Worm (Caenorhabditis elegans): ENCODE results near the gene F35H12.6.

F35H12.6 gene

ce11 chrX:902512-902911 lies 10.6 kb upstream of the F35H12.6 start, which contains the start of gene ZC13.10:
Gene ZC13.10, minus strand, starts transcription at chrX:902612.
- TF ChIP-seq pros-1 (tag; optimal IDR thresholded peaks at IDR 0.05) = no peak
- no peak for TF ChIP-seq ceh-2 (tag; optimal IDR thresholded peaks at IDR 0.05)
- no peak for TF ChIP-seq K09A11.1 (tag; optimal IDR thresholded peaks at IDR 0.05; ENCODE audit: insufficient read depth)
- TF ChIP-seq hlh-6 (tag; optimal IDR thresholded peaks at IDR 0.05) = no peak
- no peak for TF ChIP-seq sox-4 (tag; optimal IDR thresholded peaks at IDR 0.05)

ce11 chrX:910337-910736 lies 2.8 kb upstream of the F35H12.6 start:
- no peak for TF ChIP-seq madf-2 (tag; optimal IDR thresholded peaks at IDR 0.05)
- TF ChIP-seq unc-42 (tag; optimal IDR thresholded peaks at IDR 0.05) = peak; percentile 37

- TF ChIP-seq dve-1 (tag; optimal IDR thresholded peaks at IDR 0.05) = no peak
- TF ChIP-seq pha-2 (tag; optimal IDR thresholded peaks at IDR 0.05) = no peak
- no peak for TF ChIP-seq che-1 (tag; optimal IDR thresholded peaks at IDR 0.05)
- TF ChIP-seq sox-2 (GFP tag; IDR thresholded peaks at IDR 0.05) = no peak
- no peak for TF ChIP-seq fkh-6 (tag; optimal IDR thresholded peaks at IDR 0.05)
- no peak for TF ChIP-seq ceh-22 (tag; optimal IDR thresholded peaks at IDR 0.05)
- TF ChIP-seq ceh-24 (tag; optimal IDR thresholded peaks at IDR 0.05) = no peak
- no peak for TF ChIP-seq unc-42 (tag; optimal IDR thresholded peaks at IDR 0.05)
- TF ChIP-seq sdc-2 (tag; optimal IDR thresholded peaks at IDR 0.05) = no peak
- no peak for TF ChIP-seq madf-2 (tag; optimal IDR thresholded peaks at IDR 0.05)
- TF ChIP-seq lim-6 (tag; optimal IDR thresholded peaks at IDR 0.05) = no peak
- no peak for TF ChIP-seq F13H6.1 (tag; optimal IDR thresholded peaks at IDR 0.05)
- TF ChIP-seq T23F11.4 (GFP tag; optimal IDR thresholded peaks at IDR 0.05) = no peak
- TF ChIP-seq tbx-7 (tag; optimal IDR thresholded peaks at IDR 0.05) = no peak
These were observed 526 bp upstream of the F35H12.6 start for ce11 chrX:912564-912963.

- peak; percentile 66 for TF ChIP-seq ceh-31 (tag; optimal IDR thresholded peaks at IDR 0.05)
- TF ChIP-seq hlh-6 (tag; optimal IDR thresholded peaks at IDR 0.05) = peak; percentile 13
- TF ChIP-seq C08G9.2 (tag; optimal IDR thresholded peaks at IDR 0.05) = peak; percentile 38
- peak; percentile 31 for TF ChIP-seq hlh-8 (tag; optimal IDR thresholded peaks at IDR 0.05)
- TF ChIP-seq sdc-2 (tag; optimal IDR thresholded peaks at IDR 0.05) = peak; percentile 24
- TF ChIP-seq unc-42 (tag; optimal IDR thresholded peaks at IDR 0.05) = peak; percentile 27
- TF ChIP-seq elt-2 (tag; optimal IDR thresholded peaks at IDR 0.05) = no peak
- peak; percentile 34 for TF ChIP-seq ceh-48 (tag; optimal IDR thresholded peaks at IDR 0.05)
- peak; percentile 63 for TF ChIP-seq ceh-2 (tag; optimal IDR thresholded peaks at IDR 0.05)
- peak; percentile 64 for TF ChIP-seq ceh-34 (tag; optimal IDR thresholded peaks at IDR 0.05)
- peak; percentile 16 for TF ChIP-seq ref-2 (tag; optimal IDR thresholded peaks at IDR 0.05)
- TF ChIP-seq C38D4.7 (GFP tag; optimal IDR thresholded peaks at IDR 0.05) = no peak
- peak; percentile 27 for TF ChIP-seq tbx-2 (tag; optimal IDR thresholded peaks at IDR 0.05)
- no peak for TF ChIP-seq ttx-3 (tag; optimal IDR thresholded peaks at IDR 0.05)
These were observed 2.4 kb downstream of the F35H12.6 start, which contains the start of gene sel-12 for ce11 chrX:915510-915909. Gene sel-12, plus strand, starts transcription at chrX:915867.

- TF ChIP-seq dmd-4 (tag; optimal IDR thresholded peaks at IDR 0.05; ENCODE audit: borderline replicate concordance) (no peak), ceh-6 (GFP tag; optimal IDR thresholded peaks at IDR 0.05) (no peak), zip-5 (tag; optimal IDR thresholded peaks at IDR 0.05) (no peak), ceh-18 (tag; optimal IDR thresholded peaks at IDR 0.05) (no peak), pha-4 (tag; optimal IDR thresholded peaks at IDR 0.05) (no peak), hlh-13 (GFP tag; optimal IDR thresholded peaks at IDR 0.05) (no peak), hlh-30 (tag; optimal IDR thresholded peaks at IDR 0.05; ENCODE audit: insufficient read depth) (no peak), K02D7.2 (tag; optimal IDR thresholded peaks at IDR 0.05) (no peak), C38D4.7 (GFP tag; optimal IDR thresholded peaks at IDR 0.05) (no peak)
These were observed 5.0 kb downstream of the F35H12.6 start, which contains the start of gene F35H12.5 for ce11 chrX:918097-918496. Gene F35H12.5, plus strand, starts transcription at chrX:918397.
